Fruit fly (Drosophila melanogaster) whole organism, embryonic: ENCODE measurements around the gene CG44000.
A peak's percentile ranks its signal among the peaks of the same experiment; 100 is the strongest.

ENCODE experiments used
- Adf1 ChIP-seq: fragments of 200-800 bp; sonication (Bioruptor generic); IDR thresholded peaks from 2 replicates; pipeline ENCODE4 v1.3.6; 2022; ENCODE audit warnings: missing biosample characterization, missing genetic modification characterization
- Atf-2 ChIP-seq: fragments of 200-800 bp; sonication (Bioruptor generic); optimal IDR thresholded peaks from 2 replicates; lab custom pipeline; 2016; ENCODE audit warnings: missing biosample characterization, missing genetic modification characterization
- B-H1 ChIP-seq: fragments of 200-800 bp; sonication (Bioruptor generic); IDR thresholded peaks from 3 replicates; pipeline ENCODE4 v1.3.6; 2022; ENCODE audit warnings: missing biosample characterization, missing genetic modification characterization
- Bdp1 ChIP-seq: fragments of 200-800 bp; sonication (Bioruptor generic); optimal IDR thresholded peaks from 3 replicates; lab custom pipeline; 2016; ENCODE audit warnings: missing biosample characterization, missing genetic modification characterization
- Blimp-1 ChIP-seq: fragments of 200-800 bp; sonication (Bioruptor generic); optimal IDR thresholded peaks from 3 replicates; lab custom pipeline; 2018; ENCODE audit warnings: missing biosample characterization, missing genetic modification characterization, mild to moderate bottlenecking, moderate library complexity, missing genetic modification reagents
- CG10147 ChIP-seq: fragments of 200-800 bp; sonication (Bioruptor generic); optimal IDR thresholded peaks from 2 replicates; lab custom pipeline; 2019; ENCODE audit warnings: missing biosample characterization, mild to moderate bottlenecking, missing genetic modification characterization, moderate library complexity
- CG11093 ChIP-seq: fragments of 200-800 bp; sonication (Bioruptor generic); IDR thresholded peaks from 3 replicates; pipeline ENCODE4 v1.3.6; 2022; ENCODE audit warnings: missing biosample characterization, missing genetic modification characterization
- CG11560 ChIP-seq: fragments of 200-800 bp; sonication (Bioruptor generic); IDR thresholded peaks from 3 replicates; pipeline ENCODE4 v1.3.6; 2022; ENCODE audit warnings: missing biosample characterization, missing genetic modification characterization
- CG16863 ChIP-seq: fragments of 200-800 bp; sonication (Bioruptor generic); optimal IDR thresholded peaks from 3 replicates; lab custom pipeline; 2016; ENCODE audit warnings: missing biosample characterization, missing genetic modification characterization
- CG17359 ChIP-seq: fragments of 200-800 bp; sonication (Bioruptor generic); optimal IDR thresholded peaks from 3 replicates; lab custom pipeline; 2018; ENCODE audit warnings: missing biosample characterization, mild to moderate bottlenecking, missing genetic modification characterization, moderate library complexity
- CG17829 ChIP-seq: fragments of 200-800 bp; optimal IDR thresholded peaks from 2 replicates; lab custom pipeline; 2019; ENCODE audit warnings: missing biosample characterization, mild to moderate bottlenecking, missing genetic modification characterization, moderate library complexity
- CG1832 ChIP-seq: fragments of 200-800 bp; sonication (Bioruptor generic); optimal IDR thresholded peaks from 2 replicates; lab custom pipeline; 2017; ENCODE audit warnings: missing biosample characterization, mild to moderate bottlenecking, missing genetic modification characterization, inconsistent platforms
- CG2129 ChIP-seq: fragments of 200-800 bp; sonication (Bioruptor generic); IDR thresholded peaks from 2 replicates; pipeline ENCODE4 v1.3.6; 2022; ENCODE audit warnings: missing biosample characterization, missing genetic modification characterization; ENCODE audit not compliant: partially characterized antibody
- CG3065 ChIP-seq: fragments of 200-800 bp; sonication (Bioruptor generic); optimal IDR thresholded peaks from 2 replicates; lab custom pipeline; 2016; ENCODE audit warnings: missing biosample characterization, missing genetic modification characterization
- CG32532 ChIP-seq: fragments of 200-800 bp; sonication (Bioruptor generic); IDR thresholded peaks from 2 replicates; pipeline ENCODE4 v1.3.6; 2022; ENCODE audit warnings: missing biosample characterization, missing genetic modification characterization
- CG3281 ChIP-seq: fragments of 200-800 bp; sonication (Bioruptor generic); optimal IDR thresholded peaks from 3 replicates; lab custom pipeline; 2017; ENCODE audit warnings: missing biosample characterization, mild to moderate bottlenecking, missing genetic modification characterization
- CG33213 ChIP-seq: fragments of 200-800 bp; sonication (Bioruptor generic); optimal IDR thresholded peaks from 3 replicates; lab custom pipeline; 2016; ENCODE audit warnings: missing biosample characterization, missing genetic modification characterization
- CG3726 ChIP-seq: fragments of 200-800 bp; sonication (Bioruptor generic); IDR thresholded peaks from 3 replicates; pipeline ENCODE4, ENCODE4 v1.3.6; 2022; ENCODE audit warnings: missing biosample characterization, missing genetic modification characterization
- CG4707 ChIP-seq: fragments of 200-800 bp; sonication (Bioruptor generic); optimal IDR thresholded peaks from 2 replicates; lab custom pipeline; 2018; ENCODE audit warnings: missing biosample characterization, mild to moderate bottlenecking, missing genetic modification characterization, moderate library complexity
- CHES-1-like ChIP-seq: fragments of 200-800 bp; sonication (Bioruptor generic); optimal IDR thresholded peaks from 2 replicates; lab custom pipeline; 2016; ENCODE audit warnings: missing biosample characterization, missing genetic modification characterization
- D19A ChIP-seq: fragments of 200-800 bp; optimal IDR thresholded peaks from 3 replicates; lab custom pipeline; 2019; ENCODE audit warnings: missing biosample characterization, mild to moderate bottlenecking, missing genetic modification characterization, moderate library complexity
- Dip2 ChIP-seq: fragments of 200-800 bp; sonication (Bioruptor generic); IDR thresholded peaks from 2 replicates; pipeline ENCODE4 v1.3.6; 2022; ENCODE audit warnings: missing biosample characterization, missing genetic modification characterization
- Doc2 ChIP-seq: fragments of 200-800 bp; sonication (Bioruptor generic); IDR thresholded peaks from 2 replicates; pipeline ENCODE4 v1.3.6; 2022; ENCODE audit warnings: missing biosample characterization, missing genetic modification characterization
- HLHmδ ChIP-seq: fragments of 200-800 bp; sonication (Bioruptor generic); optimal IDR thresholded peaks from 2 replicates; lab custom pipeline; 2018; ENCODE audit warnings: missing biosample characterization, mild to moderate bottlenecking, missing genetic modification characterization, moderate library complexity
- MBD-R2 ChIP-seq: fragments of 200-800 bp; sonication (Bioruptor generic); IDR thresholded peaks from 2 replicates; pipeline ENCODE4 v1.3.6; 2022; ENCODE audit warnings: missing biosample characterization, missing genetic modification characterization
- MESR4 ChIP-seq: fragments of 200-800 bp; sonication (Bioruptor generic); optimal IDR thresholded peaks from 2 replicates; lab custom pipeline; 2018; ENCODE audit warnings: missing biosample characterization, mild to moderate bottlenecking, missing genetic modification characterization, moderate library complexity
- Max ChIP-seq: fragments of 200-800 bp; sonication (Bioruptor generic); optimal IDR thresholded peaks from 2 replicates; lab custom pipeline; 2016; ENCODE audit warnings: missing biosample characterization, mild to moderate bottlenecking, missing genetic modification characterization
- NC2α ChIP-seq: fragments of 200-800 bp; sonication (Bioruptor generic); optimal IDR thresholded peaks from 2 replicates; lab custom pipeline; 2016; ENCODE audit warnings: missing biosample characterization, missing genetic modification characterization
- Oli ChIP-seq: fragments of 200-800 bp; sonication (Bioruptor generic); optimal IDR thresholded peaks from 2 replicates; lab custom pipeline; 2018; ENCODE audit warnings: missing biosample characterization, mild to moderate bottlenecking, missing genetic modification characterization, moderate library complexity
- PHDP ChIP-seq: fragments of 200-800 bp; sonication (Bioruptor generic); optimal IDR thresholded peaks from 3 replicates; lab custom pipeline; 2018; ENCODE audit warnings: missing biosample characterization, mild to moderate bottlenecking, missing genetic modification characterization, moderate library complexity
- Sin3A ChIP-seq: fragments of >200 bp; optimal IDR thresholded peaks from 2 replicates; lab custom pipeline; 2018
- btn ChIP-seq: fragments of 200-800 bp; sonication (Bioruptor generic); optimal IDR thresholded peaks from 2 replicates; lab custom pipeline; 2016; ENCODE audit warnings: missing biosample characterization, missing genetic modification characterization
- caup ChIP-seq: fragments of 200-800 bp; sonication (Bioruptor generic); optimal IDR thresholded peaks from 3 replicates; lab custom pipeline; 2017; ENCODE audit warnings: missing biosample characterization, mild to moderate bottlenecking, missing genetic modification characterization, moderate library complexity; ENCODE audit not compliant: severe bottlenecking
- exex ChIP-seq: fragments of 200-800 bp; sonication (Bioruptor generic); optimal IDR thresholded peaks from 4 replicates; lab custom pipeline; 2018; ENCODE audit warnings: missing biosample characterization, mild to moderate bottlenecking, missing genetic modification characterization, moderate library complexity
- fd64A ChIP-seq: fragments of 200-800 bp; sonication (Bioruptor generic); optimal IDR thresholded peaks from 3 replicates; lab custom pipeline; 2018; ENCODE audit warnings: missing biosample characterization, mild to moderate bottlenecking, missing genetic modification characterization
- gcm ChIP-seq: fragments of 200-800 bp; sonication (Bioruptor generic); optimal IDR thresholded peaks from 2 replicates; lab custom pipeline; 2019; ENCODE audit warnings: missing biosample characterization, mild to moderate bottlenecking, missing genetic modification characterization, moderate library complexity
- gem ChIP-seq: fragments of 200-800 bp; sonication (Bioruptor generic); optimal IDR thresholded peaks from 2 replicates; lab custom pipeline; 2019; ENCODE audit warnings: missing biosample characterization, mild to moderate bottlenecking, missing genetic modification characterization, moderate library complexity
- gsb ChIP-seq: fragments of 200-800 bp; sonication (Bioruptor generic); IDR thresholded peaks from 2 replicates; pipeline ENCODE4 v1.3.6; 2022; ENCODE audit warnings: missing biosample characterization, missing genetic modification characterization
- h ChIP-seq: fragments of >200 bp; optimal IDR thresholded peaks from 2 replicates; lab custom pipeline; 2017
- kni ChIP-seq: fragments of 200-800 bp; sonication (Bioruptor generic); optimal IDR thresholded peaks from 3 replicates; lab custom pipeline; 2017; ENCODE audit warnings: mild to moderate bottlenecking, missing biosample characterization, missing genetic modification reagents, missing genetic modification characterization
- maf-S ChIP-seq: fragments of 200-800 bp; sonication (Bioruptor generic); optimal IDR thresholded peaks from 2 replicates; lab custom pipeline; 2016; ENCODE audit warnings: missing biosample characterization, missing genetic modification characterization
- odd ChIP-seq: fragments of 200-800 bp; sonication (Bioruptor generic); optimal IDR thresholded peaks from 2 replicates; lab custom pipeline; 2017; ENCODE audit warnings: missing biosample characterization, mild to moderate bottlenecking, missing genetic modification characterization
- pb ChIP-seq: fragments of 200-800 bp; sonication (Bioruptor generic); optimal IDR thresholded peaks from 3 replicates; lab custom pipeline; 2016; ENCODE audit warnings: missing biosample characterization, missing genetic modification characterization
- peb ChIP-seq: fragments of 200-800 bp; sonication (Bioruptor generic); IDR thresholded peaks from 2 replicates; pipeline ENCODE4 v1.3.6; 2022; ENCODE audit warnings: missing biosample characterization, missing genetic modification characterization
- ranshi ChIP-seq: fragments of 200-800 bp; sonication (Bioruptor generic); IDR thresholded peaks from 2 replicates; pipeline ENCODE4 v1.3.6; 2022; ENCODE audit warnings: missing biosample characterization, missing genetic modification characterization
- sens ChIP-seq: fragments of 200-800 bp; sonication (Bioruptor generic); peaks from one replicate; lab custom pipeline; 2016; ENCODE audit warnings: missing biosample characterization, missing genetic modification characterization
- tup ChIP-seq: fragments of 200-800 bp; sonication (Bioruptor generic); optimal IDR thresholded peaks from 2 replicates; lab custom pipeline; 2016; ENCODE audit warnings: missing biosample characterization, mild to moderate bottlenecking, missing genetic modification characterization, moderate library complexity
- twi ChIP-seq: fragments of 200-800 bp; optimal IDR thresholded peaks from 2 replicates; lab custom pipeline; 2019; ENCODE audit warnings: missing biosample characterization, mild to moderate bottlenecking, missing genetic modification characterization, moderate library complexity
- vvl ChIP-seq: fragments of 200-800 bp; sonication (Bioruptor generic); IDR thresholded peaks from 2 replicates; pipeline ENCODE4 v1.3.6; 2022; ENCODE audit warnings: missing biosample characterization, missing genetic modification characterization
- wdn ChIP-seq: fragments of 200-800 bp; sonication (Bioruptor generic); IDR thresholded peaks from 2 replicates; pipeline ENCODE4 v1.3.6; 2022; ENCODE audit warnings: missing biosample characterization, missing genetic modification characterization
- yki ChIP-seq: fragments of >200 bp; optimal IDR thresholded peaks from 3 replicates; lab custom pipeline; 2018

The CG44000 gene

dm6 chr2L:5086905-5087522, 43.9 kb downstream of the CG44000 start (continued):
- TF ChIP-seq CG3065 = no peak
- TF ChIP-seq CG32532 = 0 out of 2 replicates have a peak, but pooled peaks have one; percentile 8
- TF ChIP-seq peb (GFP tag; lab: Robert Waterston, UW) = no peak
- TF ChIP-seq Bdp1 (GFP tag; lab: Kevin White, UChicago) = peak; percentile 46
- TF ChIP-seq Blimp-1 (GFP tag; lab: Kevin White, UChicago) = peak; percentile 75
- TF ChIP-seq HLHmδ (GFP tag; lab: Kevin White, UChicago) = no peak
- peak; percentile 87 for TF ChIP-seq CG17359 (tag; lab: Kevin White, UChicago)
- no peak for TF ChIP-seq CG11560 (tag; lab: Robert Waterston, UW)
- peak; percentile 78 for TF ChIP-seq CG17829 (tag; lab: Kevin White, UChicago)
- no peak for TF ChIP-seq kni (GFP tag; lab: Kevin White, UChicago)
- TF ChIP-seq caup = peak; percentile 66
- TF ChIP-seq CG33213 (GFP tag; lab: Kevin White, UChicago) = peak; percentile 63
- peak; percentile 62; the same call in 1 of the 2 replicates for TF ChIP-seq vvl (GFP tag; lab: Robert Waterston, UW)
- TF ChIP-seq sens (GFP tag; lab: Kevin White, UChicago) = peak; percentile 94
- TF ChIP-seq yki = no peak
- peak; percentile 15 for TF ChIP-seq tup (GFP tag; lab: Kevin White, UChicago)
- TF ChIP-seq PHDP (tag; lab: Kevin White, UChicago) = peak; percentile 85
- peak; percentile 30 for TF ChIP-seq NC2α (GFP tag; lab: Kevin White, UChicago)
- TF ChIP-seq pb (GFP tag; lab: Kevin White, UChicago) = peak; percentile 68
- TF ChIP-seq gcm (GFP tag; lab: Kevin White, UChicago) = peak; percentile 83
- peak; percentile 40 for TF ChIP-seq maf-S (GFP tag; lab: Kevin White, UChicago)
- peak; percentile 62 for TF ChIP-seq Atf-2
- peak; percentile 85 for TF ChIP-seq Oli (tag; lab: Kevin White, UChicago)
- TF ChIP-seq CG11093 = 0 out of 3 replicates have a peak, but pooled peaks have one; percentile 25
- TF ChIP-seq Adf1 (GFP tag; lab: Robert Waterston, UW) = no peak
- no peak for TF ChIP-seq MBD-R2 (GFP tag; lab: Robert Waterston, UW)
- no peak for TF ChIP-seq MESR4 (GFP tag; lab: Kevin White, UChicago)
- no peak for TF ChIP-seq gsb (GFP tag; lab: Robert Waterston, UW)
- peak; percentile 61 for TF ChIP-seq CG4707 (GFP tag; lab: Kevin White, UChicago)
- TF ChIP-seq CG3281 (GFP tag; lab: Kevin White, UChicago) = peak; percentile 84
- no peak for TF ChIP-seq h (lab: Kevin White, UChicago)
- peak; percentile 77 for TF ChIP-seq CG10147 (GFP tag; lab: Kevin White, UChicago)
- no peak for TF ChIP-seq CG2129
- no peak for TF ChIP-seq Sin3A (lab: Kevin White, UChicago)
- no peak for TF ChIP-seq wdn (GFP tag; lab: Robert Waterston, UW)
- peak; percentile 33 for TF ChIP-seq btn (GFP tag; lab: Kevin White, UChicago)
- TF ChIP-seq CHES-1-like (GFP tag; lab: Kevin White, UChicago) = peak; percentile 39
- peak; percentile 87 for TF ChIP-seq gem
- TF ChIP-seq CG3726 (GFP tag; lab: Robert Waterston, UW) = no peak
- no peak for TF ChIP-seq Doc2 (GFP tag; lab: Robert Waterston, UW)
- TF ChIP-seq fd64A (GFP tag; lab: Kevin White, UChicago) = peak; percentile 64
- peak; percentile 49 for TF ChIP-seq CG16863 (GFP tag; lab: Kevin White, UChicago)
- TF ChIP-seq Dip2 = no peak
- peak; percentile 46; the same call in 1 of the 2 replicates for TF ChIP-seq ranshi (GFP tag; lab: Robert Waterston, UW)
- peak; percentile 37; the same call in 2 of the 3 replicates for TF ChIP-seq B-H1 (GFP tag; lab: Robert Waterston, UW)
- peak; percentile 54 for TF ChIP-seq exex (tag; lab: Kevin White, UChicago)
- peak; percentile 53 for TF ChIP-seq twi (tag; lab: Kevin White, UChicago)
- TF ChIP-seq Max (GFP tag; lab: Kevin White, UChicago) = peak; percentile 79
- TF ChIP-seq odd (GFP tag; lab: Kevin White, UChicago) = peak; percentile 85
- TF ChIP-seq D19A (tag; lab: Kevin White, UChicago) = peak; percentile 76
- TF ChIP-seq CG1832 (GFP tag; lab: Kevin White, UChicago) = no peak
